Worm (Caenorhabditis elegans): Measurements from ENCODE around the gene oac-40.

DNA sequence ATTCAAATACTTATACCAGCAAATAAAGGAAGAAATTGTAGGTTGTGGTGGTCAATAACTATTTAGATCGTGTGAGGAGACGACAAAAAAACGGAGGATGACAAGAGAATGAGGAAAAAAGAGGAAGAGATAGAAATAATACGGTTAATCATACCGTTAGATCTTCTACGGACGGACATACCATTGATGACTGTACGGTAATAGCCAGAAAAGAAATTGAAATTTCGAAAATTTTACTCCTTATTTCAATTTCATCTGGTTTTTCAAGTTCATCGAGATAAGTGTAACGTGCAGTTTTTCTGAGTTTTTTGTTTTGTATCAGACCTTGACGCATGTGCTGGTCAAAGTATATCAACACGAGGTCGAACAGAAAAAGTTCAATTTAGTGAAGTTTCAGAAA is 49.3 kb downstream of the oac-40 start:
- no peak for TF ChIP-seq unc-62 (GFP tag; optimal IDR thresholded peaks at IDR 0.05)
- TF ChIP-seq nhr-237 (tag; optimal IDR thresholded peaks at IDR 0.05): no peak
- no peak for TF ChIP-seq elt-1 (tag; optimal IDR thresholded peaks at IDR 0.05)
- no peak for TF ChIP-seq aly-2 (tag; optimal IDR thresholded peaks at IDR 0.05)
- TF ChIP-seq ZK546.5 (tag; optimal IDR thresholded peaks at IDR 0.05): no peak
- TF ChIP-seq nhr-11 (tag; optimal IDR thresholded peaks at IDR 0.05): no peak
- peak; percentile 61 for TF ChIP-seq blmp-1 (tag; optimal IDR thresholded peaks at IDR 0.05; ENCODE audit: insufficient read depth)
